Worm (Caenorhabditis elegans) whole organism, late embryonic: Measurements from ENCODE around the gene gab-1.

Experiments used
- K09A11.1 ChIP-seq: sonication (generic microtip); optimal IDR thresholded peaks from 2 replicates; lab custom pipeline; 2017; ENCODE audit warnings: antibody characterized with exemption, mild to moderate bottlenecking, missing genetic modification characterization, missing compliant biosample characterization; ENCODE audit not compliant: insufficient read depth
- Y22D7AL.16 ChIP-seq: sonication (generic microtip); optimal IDR thresholded peaks from 2 replicates; lab custom pipeline; 2016; ENCODE audit warnings: missing genetic modification characterization, missing compliant biosample characterization
- ama-1 ChIP-seq: fragments of 150-350 bp; optimal IDR thresholded peaks from 2 replicates; lab custom pipeline; 2014
- elt-2 ChIP-seq: sonication (generic microtip); optimal IDR thresholded peaks from 2 replicates; lab custom pipeline; 2016; ENCODE audit warnings: missing genetic modification reagents, missing genetic modification characterization, missing compliant biosample characterization
- fkh-10 ChIP-seq: fragments of 150-350 bp; optimal IDR thresholded peaks from 2 replicates; lab custom pipeline; 2014; ENCODE audit warnings: missing biosample characterization, missing genetic modification reagents, missing genetic modification characterization
- fkh-6 ChIP-seq: sonication (generic microtip); optimal IDR thresholded peaks from 2 replicates; lab custom pipeline; 2016; ENCODE audit warnings: missing genetic modification characterization, missing compliant biosample characterization
- hlh-30 ChIP-seq: sonication (generic microtip); optimal IDR thresholded peaks from 2 replicates; lab custom pipeline; 2017; ENCODE audit warnings: antibody characterized with exemption, missing genetic modification characterization, missing compliant biosample characterization; ENCODE audit not compliant: insufficient read depth
- madf-2 ChIP-seq: sonication (generic microtip); optimal IDR thresholded peaks from 2 replicates; lab custom pipeline; 2017; ENCODE audit warnings: missing genetic modification characterization, missing compliant biosample characterization
- pqm-1 ChIP-seq: sonication (generic microtip); optimal IDR thresholded peaks from 2 replicates; lab custom pipeline; 2016; ENCODE audit warnings: missing genetic modification characterization, missing compliant biosample characterization
- sdc-2 ChIP-seq: sonication (generic microtip); optimal IDR thresholded peaks from 2 replicates; lab custom pipeline; 2016; ENCODE audit warnings: missing genotype, missing genetic modification characterization, missing compliant biosample characterization
- syd-9 ChIP-seq: sonication (generic microtip); optimal IDR thresholded peaks from 2 replicates; lab custom pipeline; 2016; ENCODE audit warnings: mild to moderate bottlenecking, missing genetic modification characterization, moderate library complexity, missing compliant biosample characterization
- unc-55 ChIP-seq: sonication (generic microtip); optimal IDR thresholded peaks from 2 replicates; lab custom pipeline; 2017; ENCODE audit warnings: missing biosample characterization, missing genetic modification reagents, missing genetic modification characterization

DNA sequence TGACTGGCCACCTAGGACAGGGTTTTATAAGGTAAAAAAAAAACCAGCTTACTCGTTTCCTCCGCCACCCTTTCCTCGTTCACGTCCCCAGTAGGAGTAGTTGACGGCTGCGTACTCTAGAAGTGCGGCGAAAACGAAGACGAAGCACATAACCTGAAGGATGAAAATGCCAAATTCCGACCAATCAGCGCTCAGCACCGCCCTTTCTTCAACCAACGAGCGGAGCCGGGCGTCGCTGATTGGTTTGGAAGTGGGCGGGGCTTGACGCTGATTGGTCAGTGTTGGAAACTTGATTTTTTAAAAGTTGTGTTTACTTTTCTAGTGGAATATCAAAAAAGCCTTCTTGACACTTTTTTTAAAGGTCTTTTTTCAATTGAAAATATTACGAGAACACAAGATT lies 5.8 kb downstream of the gab-1 start:
- TF ChIP-seq unc-55 (GFP tag; lab: Kevin White, UChicago) (no peak), madf-2 (tag; lab: Kevin White, UChicago) (no peak), pqm-1 (tag; lab: Kevin White, UChicago) (no peak), syd-9 (tag; lab: Kevin White, UChicago) (no peak), K09A11.1 (no peak), ama-1 (lab: Kevin White, UChicago) (no peak), Y22D7AL.16 (tag; lab: Kevin White, UChicago) (no peak), sdc-2 (tag; lab: Kevin White, UChicago) (no peak), fkh-6 (tag; lab: Kevin White, UChicago) (no peak), fkh-10 (GFP tag; lab: Kevin White, UChicago) (no peak), hlh-30 (tag; lab: Kevin White, UChicago) (no peak), elt-2 (tag; lab: Kevin White, UChicago) (no peak)
